Worm (Caenorhabditis elegans): ENCODE measurements around the gene C40A11.2.

DNA sequence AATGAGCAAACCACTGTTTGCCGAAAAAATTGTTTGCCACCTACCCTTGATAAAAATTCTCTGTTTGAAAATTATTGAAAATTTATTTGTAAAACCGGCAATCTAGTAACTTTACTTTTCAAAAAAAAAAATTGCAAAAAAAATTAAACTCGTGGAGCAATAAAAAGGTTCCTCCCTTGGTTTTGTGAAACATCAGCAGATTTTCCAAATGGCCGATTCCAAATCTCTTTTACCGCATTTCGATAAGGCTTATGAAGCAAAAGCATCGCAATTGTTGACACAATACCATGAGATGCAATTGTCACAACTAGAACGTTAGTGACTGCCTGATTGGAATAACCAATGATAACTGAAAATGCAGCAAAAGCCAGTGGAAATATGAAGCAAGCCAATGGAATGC, 32.3 kb upstream of the C40A11.2 start:
- no peak for TF ChIP-seq unc-39 (tag; optimal IDR thresholded peaks at IDR 0.05)
- TF ChIP-seq mxl-2 (GFP tag; conservative IDR thresholded peaks at IDR 0.05): no peak
- no peak for TF ChIP-seq unc-62 (GFP tag; optimal IDR thresholded peaks at IDR 0.05 in 1 of 2)
- TF ChIP-seq unc-62 (tag; optimal IDR thresholded peaks at IDR 0.05): no peak
- no peak for TF ChIP-seq rbr-2 (tag; optimal IDR thresholded peaks at IDR 0.05)
- TF ChIP-seq skn-1 (tag; optimal IDR thresholded peaks at IDR 0.05): no peak
- TF ChIP-seq aly-2 (tag; optimal IDR thresholded peaks at IDR 0.05): no peak
- TF ChIP-seq egl-27 (tag; optimal IDR thresholded peaks at IDR 0.05): no peak
- no peak for TF ChIP-seq saeg-2 (GFP tag; IDR thresholded peaks at IDR 0.05)
- no peak for TF ChIP-seq unc-130 (GFP tag; optimal IDR thresholded peaks at IDR 0.05)
- no peak for TF ChIP-seq ceh-28 (tag; optimal IDR thresholded peaks at IDR 0.05)
- no peak for TF ChIP-seq lim-7 (GFP tag; IDR thresholded peaks at IDR 0.05)
- no peak for TF ChIP-seq nhr-237 (tag; optimal IDR thresholded peaks at IDR 0.05)

Data from whole organism, L4 larva.